Worm (Caenorhabditis elegans): Measurements from ENCODE around the gene Y37D8A.4.

- no peak for TF ChIP-seq ama-1 (optimal IDR thresholded peaks at IDR 0.05)
- no peak for TF ChIP-seq pat-9 (tag; optimal IDR thresholded peaks at IDR 0.05)
- no peak for TF ChIP-seq pha-2 (tag; optimal IDR thresholded peaks at IDR 0.05)
- TF ChIP-seq tbx-2 (tag; optimal IDR thresholded peaks at IDR 0.05): no peak
- no peak for TF ChIP-seq nhr-11 (tag; optimal IDR thresholded peaks at IDR 0.05)
Observed at ce11 chrIII:12788239-12788638, 50.5 kb downstream of the Y37D8A.4 start.

All from whole organism, late embryonic.